Worm (Caenorhabditis elegans): Measurements from ENCODE around the gene C13A2.6.

- TF ChIP-seq nhr-12 (tag; optimal IDR thresholded peaks at IDR 0.05), result no peak
- no peak for TF ChIP-seq snpc-4 (tag; optimal IDR thresholded peaks at IDR 0.05)
- TF ChIP-seq ztf-11 (tag; optimal IDR thresholded peaks at IDR 0.05), result no peak
Observed at ce11 chrV:7307089-7307488, 37.6 kb downstream of the C13A2.6 start, which contains the start of gene F07G11.1.
